Fruit fly (Drosophila melanogaster) whole organism, embryonic: ENCODE results near the gene Rpn10.

Experiments
- Aef1 ChIP-seq: fragments of 200-800 bp; sonication (Bioruptor generic); IDR thresholded peaks from 3 replicates; pipeline ENCODE4 v1.3.6; 2022; ENCODE audit warnings: missing biosample characterization, missing genetic modification characterization
- Atf-2 ChIP-seq: fragments of 200-800 bp; sonication (Bioruptor generic); optimal IDR thresholded peaks from 2 replicates; lab custom pipeline; 2016; ENCODE audit warnings: missing biosample characterization, missing genetic modification characterization
- CG11456 ChIP-seq: fragments of 200-800 bp; sonication (Bioruptor generic); IDR thresholded peaks from 3 replicates; pipeline ENCODE4 v1.3.6; 2022; ENCODE audit warnings: missing biosample characterization, missing genetic modification characterization
- CG11695 ChIP-seq: fragments of 200-800 bp; sonication (Bioruptor generic); IDR thresholded peaks from 3 replicates; pipeline ENCODE4 v1.3.6; 2022; ENCODE audit warnings: missing biosample characterization, missing genetic modification characterization
- CG11723 ChIP-seq: fragments of 200-800 bp; sonication (Bioruptor generic); optimal IDR thresholded peaks from 2 replicates; lab custom pipeline; 2017; ENCODE audit warnings: missing biosample characterization, mild to moderate bottlenecking, missing genetic modification characterization
- CG12071 ChIP-seq: fragments of 200-800 bp; sonication (Bioruptor generic); optimal IDR thresholded peaks from 3 replicates; lab custom pipeline; 2018; ENCODE audit warnings: missing biosample characterization, mild to moderate bottlenecking, missing genetic modification characterization
- CG12236 ChIP-seq: fragments of 200-800 bp; sonication (Bioruptor generic); optimal IDR thresholded peaks from 2 replicates; lab custom pipeline; 2016; ENCODE audit warnings: missing biosample characterization, missing genetic modification characterization
- CG1602 ChIP-seq: fragments of 200-800 bp; sonication (Bioruptor generic); optimal IDR thresholded peaks from 3 replicates; lab custom pipeline; 2016; ENCODE audit warnings: missing biosample characterization, missing genetic modification characterization
- CG16779 ChIP-seq: fragments of 200-800 bp; sonication (Bioruptor generic); IDR thresholded peaks from 2 replicates; pipeline ENCODE4 v1.3.6; 2022; ENCODE audit warnings: missing biosample characterization, missing genetic modification characterization
- CG18262 ChIP-seq: fragments of 200-800 bp; optimal IDR thresholded peaks from 3 replicates; lab custom pipeline; 2019; ENCODE audit warnings: missing biosample characterization, mild to moderate bottlenecking, missing genetic modification characterization, moderate library complexity
- CG2129 ChIP-seq: fragments of 200-800 bp; sonication (Bioruptor generic); IDR thresholded peaks from 2 replicates; pipeline ENCODE4 v1.3.6; 2022; ENCODE audit warnings: missing biosample characterization, missing genetic modification characterization; ENCODE audit not compliant: partially characterized antibody
- CG32772 ChIP-seq: fragments of 200-800 bp; sonication (Bioruptor generic); IDR thresholded peaks from 2 replicates; pipeline ENCODE4 v1.3.6; 2022; ENCODE audit warnings: missing biosample characterization, missing genetic modification characterization
- CG33213 ChIP-seq: fragments of 200-800 bp; sonication (Bioruptor generic); optimal IDR thresholded peaks from 3 replicates; lab custom pipeline; 2016; ENCODE audit warnings: missing biosample characterization, missing genetic modification characterization
- CG3995 ChIP-seq: fragments of 200-800 bp; sonication (Bioruptor generic); optimal IDR thresholded peaks from 3 replicates; lab custom pipeline; 2016; ENCODE audit warnings: missing biosample characterization, missing genetic modification characterization
- CG4360 ChIP-seq: fragments of 200-800 bp; sonication (Bioruptor generic); IDR thresholded peaks from 2 replicates; pipeline ENCODE4 v1.3.6; 2022; ENCODE audit warnings: missing biosample characterization, missing genetic modification characterization
- CG6654 ChIP-seq: fragments of 200-800 bp; sonication (Bioruptor generic); optimal IDR thresholded peaks from 2 replicates; lab custom pipeline; 2017; ENCODE audit warnings: missing biosample characterization, mild to moderate bottlenecking, missing genetic modification characterization
- CG8281 ChIP-seq: fragments of 200-800 bp; sonication (Bioruptor generic); optimal IDR thresholded peaks from 2 replicates; lab custom pipeline; 2018; ENCODE audit warnings: missing biosample characterization, mild to moderate bottlenecking, missing genetic modification characterization, moderate library complexity
- CG8290 ChIP-seq, 3 experiments: fragments of 200-800 bp; sonication (Bioruptor generic); optimal IDR thresholded peaks; 2 replicates each; lab custom pipeline; 2016 to 2019; ENCODE audit warnings: missing biosample characterization in 3 of 3, missing genetic modification characterization in 3 of 3, mild to moderate bottlenecking in 2 of 3, moderate library complexity in 1 of 3
- CG8359 ChIP-seq: fragments of 200-800 bp; sonication (Bioruptor generic); optimal IDR thresholded peaks from 2 replicates; lab custom pipeline; 2017; ENCODE audit warnings: missing biosample characterization, mild to moderate bottlenecking, missing genetic modification characterization, borderline replicate concordance
- CG8388 ChIP-seq: fragments of 200-800 bp; sonication (Bioruptor generic); optimal IDR thresholded peaks from 2 replicates; lab custom pipeline; 2019; ENCODE audit warnings: missing biosample characterization, mild to moderate bottlenecking, missing genetic modification characterization, moderate library complexity
- CG8765 ChIP-seq: fragments of 200-800 bp; sonication (Bioruptor generic); IDR thresholded peaks from 2 replicates; pipeline ENCODE4 v1.3.6; 2022; ENCODE audit warnings: missing biosample characterization, missing genetic modification characterization
- Doc3 ChIP-seq: fragments of 200-800 bp; sonication (Bioruptor generic); IDR thresholded peaks from 3 replicates; pipeline ENCODE4 v1.3.6; 2022; ENCODE audit warnings: missing biosample characterization, missing genetic modification characterization; ENCODE audit not compliant: partially characterized antibody
- ERR ChIP-seq: fragments of 200-800 bp; sonication (Bioruptor generic); optimal IDR thresholded peaks from 2 replicates; lab custom pipeline; 2016; ENCODE audit warnings: missing biosample characterization, missing genetic modification characterization
- Ets65A ChIP-seq: fragments of 200-800 bp; sonication (Bioruptor generic); peaks from one replicate; lab custom pipeline; 2016; ENCODE audit warnings: missing biosample characterization, missing genetic modification characterization
- Gsc ChIP-seq: fragments of 200-800 bp; sonication (Bioruptor generic); IDR thresholded peaks from 2 replicates; pipeline ENCODE4 v1.3.6; 2022; ENCODE audit warnings: missing biosample characterization, missing genetic modification characterization
- Hand ChIP-seq: fragments of 200-800 bp; sonication (Bioruptor generic); optimal IDR thresholded peaks from 2 replicates; lab custom pipeline; 2017; ENCODE audit warnings: mild to moderate bottlenecking, missing biosample characterization, missing genetic modification reagents, missing genetic modification characterization
- HmgD ChIP-seq: fragments of 200-800 bp; sonication (Bioruptor generic); optimal IDR thresholded peaks from 3 replicates; lab custom pipeline; 2016; ENCODE audit warnings: missing biosample characterization, missing genetic modification characterization
- Hr39 ChIP-seq: fragments of >200 bp; optimal IDR thresholded peaks from 2 replicates; lab custom pipeline; 2017
- MBD-R2 ChIP-seq: fragments of 200-800 bp; sonication (Bioruptor generic); IDR thresholded peaks from 2 replicates; pipeline ENCODE4 v1.3.6; 2022; ENCODE audit warnings: missing biosample characterization, missing genetic modification characterization
- Oaz ChIP-seq: fragments of 200-800 bp; sonication (Bioruptor generic); IDR thresholded peaks from 2 replicates; pipeline ENCODE4 v1.3.6; 2022; ENCODE audit warnings: missing biosample characterization, missing genetic modification characterization
- Opbp ChIP-seq: fragments of 200-800 bp; sonication (Bioruptor generic); IDR thresholded peaks from 3 replicates; pipeline ENCODE4 v1.3.6; 2022; ENCODE audit warnings: missing biosample characterization, missing genetic modification characterization; ENCODE audit not compliant: partially characterized antibody
- Sox102F ChIP-seq: fragments of 200-800 bp; sonication (Bioruptor generic); optimal IDR thresholded peaks from 2 replicates; lab custom pipeline; 2018; ENCODE audit warnings: missing biosample characterization, mild to moderate bottlenecking, missing genetic modification characterization, moderate library complexity
- Stat92E ChIP-seq, 3 experiments: fragments of >200 bp in 2 of 3; fragments of 200-800 bp in 1 of 3; sonication (Bioruptor generic) in 1 of 3; optimal IDR thresholded peaks; 2 replicates each; lab custom pipeline; 2017 to 2019; ENCODE audit warnings: missing biosample characterization in 3 of 3, missing genetic modification characterization in 3 of 3, mild to moderate bottlenecking in 1 of 3, moderate library complexity in 1 of 3
- abd-A ChIP-seq: fragments of 200-800 bp; sonication (Bioruptor generic); optimal IDR thresholded peaks from 3 replicates; lab custom pipeline; 2019; ENCODE audit warnings: missing biosample characterization, mild to moderate bottlenecking, missing genetic modification characterization, moderate library complexity
- cato ChIP-seq: fragments of 200-800 bp; sonication (Bioruptor generic); optimal IDR thresholded peaks from 2 replicates; lab custom pipeline; 2016; ENCODE audit warnings: missing biosample characterization, missing genetic modification characterization, borderline replicate concordance
- chn ChIP-seq: fragments of 200-800 bp; sonication (Bioruptor generic); optimal IDR thresholded peaks from 2 replicates; lab custom pipeline; 2016; ENCODE audit warnings: missing biosample characterization, missing genetic modification characterization
- dm ChIP-seq: fragments of 200-800 bp; sonication (Bioruptor generic); optimal IDR thresholded peaks from 3 replicates; lab custom pipeline; 2016; ENCODE audit warnings: missing biosample characterization, missing genetic modification characterization
- dpn ChIP-seq, 2 experiments: fragments of 200-800 bp; sonication (Bioruptor generic); optimal IDR thresholded peaks; 3 replicates each; lab custom pipeline; 2016; ENCODE audit warnings: missing biosample characterization in 2 of 2, missing genetic modification characterization in 2 of 2
- eve ChIP-seq, 2 experiments: fragments of >200 bp; optimal IDR thresholded peaks; 2 replicates each; lab custom pipeline; 2017; ENCODE audit warnings: missing biosample characterization in 2 of 2, missing genetic modification characterization in 2 of 2
- fd96Cb ChIP-seq: fragments of 200-800 bp; sonication (Bioruptor generic); optimal IDR thresholded peaks from 2 replicates; lab custom pipeline; 2018; ENCODE audit warnings: missing biosample characterization, mild to moderate bottlenecking, missing genetic modification characterization, moderate library complexity
- kni ChIP-seq: fragments of 200-800 bp; sonication (Bioruptor generic); optimal IDR thresholded peaks from 3 replicates; lab custom pipeline; 2017; ENCODE audit warnings: mild to moderate bottlenecking, missing biosample characterization, missing genetic modification reagents, missing genetic modification characterization
- org-1 ChIP-seq: fragments of 200-800 bp; sonication (Bioruptor generic); optimal IDR thresholded peaks from 2 replicates; lab custom pipeline; 2017; ENCODE audit warnings: missing biosample characterization, missing genetic modification characterization
- pb ChIP-seq: fragments of 200-800 bp; sonication (Bioruptor generic); optimal IDR thresholded peaks from 3 replicates; lab custom pipeline; 2016; ENCODE audit warnings: missing biosample characterization, missing genetic modification characterization
- run ChIP-seq: fragments of 200-800 bp; sonication (Bioruptor generic); optimal IDR thresholded peaks from 3 replicates; lab custom pipeline; 2018; ENCODE audit warnings: missing biosample characterization, mild to moderate bottlenecking, missing genetic modification characterization
- sens ChIP-seq: fragments of 200-800 bp; sonication (Bioruptor generic); peaks from one replicate; lab custom pipeline; 2016; ENCODE audit warnings: missing biosample characterization, missing genetic modification characterization
- slou ChIP-seq: fragments of 200-800 bp; sonication (Bioruptor generic); optimal IDR thresholded peaks from 3 replicates; lab custom pipeline; 2016; ENCODE audit warnings: missing biosample characterization, missing genetic modification characterization
- tx ChIP-seq: fragments of 200-800 bp; sonication (Bioruptor generic); optimal IDR thresholded peaks from 2 replicates; lab custom pipeline; 2016; ENCODE audit warnings: missing biosample characterization, missing genetic modification characterization
- unc-4 ChIP-seq: fragments of 200-800 bp; sonication (Bioruptor generic); IDR thresholded peaks from 2 replicates; pipeline ENCODE4 v1.3.6; 2022; ENCODE audit warnings: missing biosample characterization, missing genetic modification characterization; ENCODE audit not compliant: partially characterized antibody
- unpg ChIP-seq: fragments of 200-800 bp; sonication (Bioruptor generic); optimal IDR thresholded peaks from 3 replicates; lab custom pipeline; 2018; ENCODE audit warnings: missing biosample characterization, mild to moderate bottlenecking, missing genetic modification characterization, moderate library complexity
- vfl ChIP-seq: fragments of 200-800 bp; sonication (Bioruptor generic); optimal IDR thresholded peaks from 2 replicates; lab custom pipeline; 2016; ENCODE audit warnings: missing biosample characterization, missing genetic modification characterization
- vvl ChIP-seq: fragments of 200-800 bp; sonication (Bioruptor generic); IDR thresholded peaks from 2 replicates; pipeline ENCODE4 v1.3.6; 2022; ENCODE audit warnings: missing biosample characterization, missing genetic modification characterization
- z ChIP-seq: fragments of 200-800 bp; sonication (Bioruptor generic); IDR thresholded peaks from 3 replicates; pipeline ENCODE4 v1.3.6; 2022; ENCODE audit warnings: missing biosample characterization, missing genetic modification characterization

Gene Rpn10

DNA sequence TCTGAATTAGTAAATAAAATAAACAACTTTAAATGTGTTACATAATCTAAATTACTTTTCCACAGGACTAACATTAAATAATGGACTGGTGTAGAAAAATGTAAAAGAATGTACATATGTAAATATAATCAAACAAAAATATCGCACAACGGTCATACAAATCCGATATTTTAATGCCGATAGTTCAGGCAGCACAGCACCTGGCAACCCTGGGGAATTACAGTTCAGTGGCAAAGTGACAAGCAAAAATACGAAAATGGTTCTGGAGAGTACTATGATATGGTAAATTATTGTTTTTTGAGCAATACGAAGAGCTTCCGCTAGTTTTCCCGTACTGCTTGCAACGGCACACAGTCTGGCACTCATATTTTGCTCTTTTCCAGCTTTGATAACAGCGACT lies at the start of gene Rpn10 (continued):
- TF ChIP-seq HmgD (GFP tag; lab: Kevin White, UChicago): peak; percentile 46
- TF ChIP-seq ERR: no peak
- TF ChIP-seq cato: no peak
- no peak for TF ChIP-seq CG4360
- TF ChIP-seq CG12236: no peak
- TF ChIP-seq CG16779 (GFP tag; lab: Robert Waterston, UW): no peak
- no peak for TF ChIP-seq abd-A (tag; lab: Kevin White, UChicago)
- TF ChIP-seq vvl: no peak; the same call in 1 of the 2 replicates
- TF ChIP-seq z (GFP tag; lab: Robert Waterston, UW): no peak
- TF ChIP-seq Atf-2: no peak
- peak; percentile 40 for TF ChIP-seq CG8388 (GFP tag; lab: Kevin White, UChicago)
- peak; percentile 73 for TF ChIP-seq CG33213 (GFP tag; lab: Kevin White, UChicago)
- TF ChIP-seq Hr39 (lab: Kevin White, UChicago): no peak
- TF ChIP-seq slou (GFP tag; lab: Kevin White, UChicago): no peak
- TF ChIP-seq CG8290 (GFP tag; optimal IDR thresholded peaks at IDR 0.05; lab: Kevin White, UChicago): peak; percentile 50
- peak in 1 of 2 experiments; percentile 66 for TF ChIP-seq CG8290 (tag; optimal IDR thresholded peaks at IDR 0.05; lab: Kevin White, UChicago)
- TF ChIP-seq unc-4: peak; percentile 97
- no peak for TF ChIP-seq Aef1 (GFP tag; lab: Robert Waterston, UW)
- TF ChIP-seq Doc3: peak; percentile 94
- no peak for TF ChIP-seq CG6654 (GFP tag; lab: Kevin White, UChicago)
- TF ChIP-seq Oaz (GFP tag; lab: Robert Waterston, UW): no peak
- no peak for TF ChIP-seq CG11695 (GFP tag; lab: Robert Waterston, UW)
- no peak for TF ChIP-seq CG11456 (GFP tag; lab: Robert Waterston, UW)
- peak in 1 of 2 experiments; percentile 28 for TF ChIP-seq dpn (GFP tag; optimal IDR thresholded peaks at IDR 0.05; lab: Kevin White, UChicago)
- no peak for TF ChIP-seq vfl
- TF ChIP-seq CG18262 (tag; lab: Kevin White, UChicago): peak; percentile 7
- TF ChIP-seq org-1: no peak
- no peak for TF ChIP-seq run
- TF ChIP-seq CG11723 (GFP tag; lab: Kevin White, UChicago): no peak
- peak in 1 of 3 experiments; percentile 12 for TF ChIP-seq Stat92E (GFP tag; optimal IDR thresholded peaks at IDR 0.05; lab: Kevin White, UChicago)
- TF ChIP-seq tx (GFP tag; lab: Kevin White, UChicago): no peak
- no peak for TF ChIP-seq CG32772 (GFP tag; lab: Robert Waterston, UW)
- peak; percentile 99 for TF ChIP-seq MBD-R2
- peak; percentile 90 for TF ChIP-seq Ets65A (GFP tag; lab: Kevin White, UChicago)
- no peak for TF ChIP-seq eve (GFP tag; optimal IDR thresholded peaks at IDR 0.05; lab: Kevin White, UChicago)
- no peak for TF ChIP-seq kni (GFP tag; lab: Kevin White, UChicago)
- TF ChIP-seq Sox102F (GFP tag; lab: Kevin White, UChicago): no peak
- TF ChIP-seq pb: no peak
- peak; percentile 98 for TF ChIP-seq Opbp (GFP tag; lab: Robert Waterston, UW)
- TF ChIP-seq unpg (GFP tag; lab: Kevin White, UChicago): no peak
- no peak for TF ChIP-seq CG8765 (GFP tag; lab: Robert Waterston, UW)
- peak; percentile 46 for TF ChIP-seq sens (GFP tag; lab: Kevin White, UChicago)
- peak; percentile 40 for TF ChIP-seq chn (GFP tag; lab: Kevin White, UChicago)
- TF ChIP-seq Gsc (GFP tag; lab: Robert Waterston, UW): no peak
- TF ChIP-seq CG12071 (GFP tag; lab: Kevin White, UChicago): no peak
- no peak for TF ChIP-seq fd96Cb (tag; lab: Kevin White, UChicago)
- TF ChIP-seq Hand (GFP tag; lab: Kevin White, UChicago): no peak
- peak; percentile 93 for TF ChIP-seq CG2129
- TF ChIP-seq CG8359 (GFP tag; lab: Kevin White, UChicago): no peak
- peak; percentile 43 for TF ChIP-seq CG3995 (GFP tag; lab: Kevin White, UChicago)
- no peak for TF ChIP-seq CG8281
- TF ChIP-seq CG1602: peak; percentile 23
- peak; percentile 4 for TF ChIP-seq dm
